Worm (Caenorhabditis elegans) whole organism, mixed stage, embryonic: ENCODE data around the gene Y105C5A.508.

Experiments used
- elt-3 ChIP-seq: fragments of 150-350 bp; optimal IDR thresholded peaks from 2 replicates; lab custom pipeline; 2014; ENCODE audit warnings: missing biosample characterization, missing genetic modification characterization
- lin-32 ChIP-seq: fragments of 200-800 bp; sonication (Bioruptor generic); optimal IDR thresholded peaks from 2 replicates; lab custom pipeline; 2018; ENCODE audit warnings: mild to moderate bottlenecking, missing genetic modification characterization, missing compliant biosample characterization
- lsy-2 ChIP-seq: fragments of 150-350 bp; optimal IDR thresholded peaks from 2 replicates; lab custom pipeline; 2014; ENCODE audit warnings: missing biosample characterization, missing genetic modification characterization
- mep-1 ChIP-seq: fragments of 150-350 bp; optimal IDR thresholded peaks from 2 replicates; lab custom pipeline; 2017; ENCODE audit warnings: missing biosample characterization, missing genetic modification reagents, missing genetic modification characterization, inconsistent platforms
- mls-2 ChIP-seq: sonication (generic microtip); optimal IDR thresholded peaks from 2 replicates; lab custom pipeline; 2016; ENCODE audit warnings: mild to moderate bottlenecking, missing genetic modification characterization, moderate library complexity, missing compliant biosample characterization
- nhr-237 ChIP-seq: fragments of 150-350 bp; optimal IDR thresholded peaks from 2 replicates; lab custom pipeline; 2014; ENCODE audit warnings: missing biosample characterization, missing genetic modification characterization
- nhr-28 ChIP-seq: fragments of 150-350 bp; optimal IDR thresholded peaks from 2 replicates; lab custom pipeline; 2014; ENCODE audit warnings: missing biosample characterization, missing genetic modification characterization
- pha-4 ChIP-seq: fragments of 150-350 bp; optimal IDR thresholded peaks from 2 replicates; lab custom pipeline; 2018; ENCODE audit warnings: missing biosample characterization, missing genetic modification reagents, missing genetic modification characterization
- ztf-11 ChIP-seq: fragments of 150-350 bp; optimal IDR thresholded peaks from 2 replicates; lab custom pipeline; 2014; ENCODE audit warnings: missing biosample characterization, missing genetic modification characterization

DNA sequence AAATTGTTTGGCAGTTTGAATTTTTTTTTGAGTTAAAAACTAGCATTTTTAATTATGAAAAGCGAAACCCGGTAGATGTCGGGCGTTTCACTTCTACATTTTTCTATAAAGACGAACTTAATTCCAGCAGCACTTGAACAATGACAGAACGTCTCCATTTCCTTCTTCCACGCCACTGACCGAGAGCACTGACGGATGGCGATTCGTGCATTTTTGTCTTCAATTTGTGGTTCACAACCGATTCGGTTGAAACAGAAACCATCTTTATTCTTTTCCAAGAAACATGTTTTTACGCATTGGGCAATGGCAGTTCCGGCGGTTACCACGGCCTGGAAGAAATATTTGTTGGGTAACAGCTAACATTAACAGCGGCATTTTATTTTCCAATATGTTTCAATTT, 29.4 kb downstream of the Y105C5A.508 start:
- TF ChIP-seq lin-32 (GFP tag; lab: Kevin White, UChicago) (no peak), nhr-237 (tag; lab: Kevin White, UChicago) (no peak), lsy-2 (tag; lab: Kevin White, UChicago) (no peak), mep-1 (tag; lab: Kevin White, UChicago) (no peak), ztf-11 (tag; lab: Kevin White, UChicago) (no peak), nhr-28 (tag; lab: Kevin White, UChicago) (no peak), mls-2 (no peak), pha-4 (tag; lab: Kevin White, UChicago) (no peak), elt-3 (tag; lab: Kevin White, UChicago) (no peak)
